Fruit fly (Drosophila melanogaster): ENCODE results near the gene CG7203.
"Not testable (repeated sequence)": the region's sequence is repeated elsewhere in the genome, so short reads cannot be mapped to it uniquely, and the experiment has no call there.

CG7203 gene

dm6 chr2L:7732570-7732969, 20.4 kb downstream of the CG7203 start, which contains the start of gene CG13796:
TSS of gene CG13796 (minus strand) at chr2L:7732670.
- TF ChIP-seq CG3032 (tag; optimal IDR thresholded peaks at IDR 0.05); salr (GFP tag; optimal IDR thresholded peaks at IDR 0.05); CG8319 (GFP tag; optimal IDR thresholded peaks at IDR 0.05): not testable (repeated sequence)

- no peak for TF ChIP-seq CG6276 (GFP tag; optimal IDR thresholded peaks at IDR 0.05)
- no peak for TF ChIP-seq esn (GFP tag; optimal IDR thresholded peaks at IDR 0.05)
- peak; percentile 70 for TF ChIP-seq svp (GFP tag)
- TF ChIP-seq acj6 (GFP tag; optimal IDR thresholded peaks at IDR 0.05): no peak
- no peak for TF ChIP-seq vri (GFP tag; optimal IDR thresholded peaks at IDR 0.05)
- TF ChIP-seq ss (GFP tag; optimal IDR thresholded peaks at IDR 0.05): no peak
- TF ChIP-seq CG10669 (GFP tag; optimal IDR thresholded peaks at IDR 0.05): peak; percentile 24
- no peak for TF ChIP-seq achi (GFP tag; optimal IDR thresholded peaks at IDR 0.05)
- TF ChIP-seq Eip78C (GFP tag): no peak
- no peak for TF ChIP-seq CG1621 (tag; optimal IDR thresholded peaks at IDR 0.05)
- TF ChIP-seq OdsH (GFP tag; optimal IDR thresholded peaks at IDR 0.05): peak; percentile 20
- no peak for TF ChIP-seq CG8119 (GFP tag; IDR thresholded peaks at IDR 0.05)
- TF ChIP-seq topi (GFP tag; optimal IDR thresholded peaks at IDR 0.05): no peak
- peak; percentile 11 for TF ChIP-seq lz (GFP tag; optimal IDR thresholded peaks at IDR 0.05)
- TF ChIP-seq CG32006 (GFP tag; optimal IDR thresholded peaks at IDR 0.05): peak; percentile 8
- no peak for TF ChIP-seq CG34406 (GFP tag; optimal IDR thresholded peaks at IDR 0.05)
- no peak for TF ChIP-seq Met (GFP tag; optimal IDR thresholded peaks at IDR 0.05)
- TF ChIP-seq Hr39 (GFP tag; optimal IDR thresholded peaks at IDR 0.05): peak; percentile 37
- no peak for TF ChIP-seq CG11294 (GFP tag; IDR thresholded peaks at IDR 0.05)
These were observed 26.6 kb downstream of the CG7203 start, which contains the start of gene CG13795 for dm6 chr2L:7726268-7726997. TSS of gene CG13795 (minus strand) at chr2L:7726298.

DNA sequence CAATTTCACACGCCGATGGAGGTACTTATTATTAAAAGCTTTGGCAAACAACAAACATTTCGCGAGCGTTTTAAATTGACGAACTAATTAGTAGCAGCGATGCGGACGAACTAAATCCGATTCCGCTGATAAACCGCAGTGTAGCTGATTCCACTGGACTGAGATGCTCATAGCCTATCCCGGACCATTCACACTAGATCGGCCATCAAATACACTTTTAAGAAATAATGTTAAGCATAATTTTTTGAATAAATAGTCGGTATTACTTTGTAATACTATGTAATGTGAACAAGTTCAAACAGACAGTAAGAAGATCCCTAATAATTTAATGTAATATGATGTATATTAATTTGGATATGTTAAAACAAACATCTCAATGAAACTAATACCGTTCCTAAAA, 30.3 kb downstream of the CG7203 start, which contains the start of gene CG13794:
TSS of gene CG13794 (minus strand) at position 101 of the 400 bp plus-strand sequence.
- TF ChIP-seq CG6276 (GFP tag; optimal IDR thresholded peaks at IDR 0.05): no peak
- no peak for TF ChIP-seq CG8632 (GFP tag; optimal IDR thresholded peaks at IDR 0.05)
- no peak for TF ChIP-seq cyc (GFP tag; optimal IDR thresholded peaks at IDR 0.05)
- no peak for TF ChIP-seq CG6854 (GFP tag; optimal IDR thresholded peaks at IDR 0.05)
- no peak for TF ChIP-seq vri (GFP tag; optimal IDR thresholded peaks at IDR 0.05)
- TF ChIP-seq achi (GFP tag; optimal IDR thresholded peaks at IDR 0.05): no peak
- no peak for TF ChIP-seq fd85E (GFP tag; optimal IDR thresholded peaks at IDR 0.05)
- TF ChIP-seq CG11294 (GFP tag; IDR thresholded peaks at IDR 0.05): no peak
- TF ChIP-seq Hr4 (GFP tag; optimal IDR thresholded peaks at IDR 0.05): no peak
- TF ChIP-seq CG11762 (GFP tag; optimal IDR thresholded peaks at IDR 0.05; ENCODE audit: insufficient read depth): no peak

- no peak for TF ChIP-seq Hr39 (GFP tag; optimal IDR thresholded peaks at IDR 0.05)
- no peak for TF ChIP-seq lz (GFP tag; optimal IDR thresholded peaks at IDR 0.05)
- TF ChIP-seq CG1621 (tag; optimal IDR thresholded peaks at IDR 0.05): no peak
These were observed 30.9 kb downstream of the CG7203 start for dm6 chr2L:7722102-7722501.

dm6 chr2L:7719387-7719786, 33.6 kb downstream of the CG7203 start, which contains the start of gene CG13793:
TSS of gene CG13793 (minus strand) at chr2L:7719487.
- TF ChIP-seq Smox (GFP tag; optimal IDR thresholded peaks at IDR 0.05): no peak
- TF ChIP-seq CG11902 (GFP tag; optimal IDR thresholded peaks at IDR 0.05): no peak
- TF ChIP-seq Eip75B (GFP tag; optimal IDR thresholded peaks at IDR 0.05): no peak
- TF ChIP-seq CG6276 (GFP tag; optimal IDR thresholded peaks at IDR 0.05): no peak
- no peak for TF ChIP-seq ss (GFP tag; optimal IDR thresholded peaks at IDR 0.05)
- TF ChIP-seq dac (GFP tag; optimal IDR thresholded peaks at IDR 0.05): no peak
- TF ChIP-seq CG6854 (GFP tag; optimal IDR thresholded peaks at IDR 0.05): no peak
- TF ChIP-seq CG6808 (GFP tag; optimal IDR thresholded peaks at IDR 0.05): no peak
- TF ChIP-seq acj6 (GFP tag; optimal IDR thresholded peaks at IDR 0.05): no peak
- no peak for TF ChIP-seq CG6163 (GFP tag; IDR thresholded peaks at IDR 0.05)
- TF ChIP-seq CG16779 (tag; optimal IDR thresholded peaks at IDR 0.05): no peak
- no peak for TF ChIP-seq CG3032 (tag; optimal IDR thresholded peaks at IDR 0.05)
- TF ChIP-seq cyc (GFP tag; optimal IDR thresholded peaks at IDR 0.05): no peak
- TF ChIP-seq dsx (GFP tag; optimal IDR thresholded peaks at IDR 0.05; ENCODE audit: poor library complexity, severe bottlenecking): no peak
- TF ChIP-seq svp (GFP tag): no peak
- no peak for TF ChIP-seq fkh (GFP tag; optimal IDR thresholded peaks at IDR 0.05)
- TF ChIP-seq CG11294 (GFP tag; IDR thresholded peaks at IDR 0.05): no peak
- no peak for TF ChIP-seq pdm3 (GFP tag; optimal IDR thresholded peaks at IDR 0.05)

Data from whole organism, prepupa.